Worm (Caenorhabditis elegans) whole organism, L3 larva: ENCODE results near the gene F53A2.11.

Experiments used
- ZK546.5 ChIP-seq: sonication (generic microtip); optimal IDR thresholded peaks from 2 replicates; lab custom pipeline; 2017; ENCODE audit warnings: missing biosample characterization, missing genetic modification characterization
- aly-2 ChIP-seq: fragments of 150-350 bp; optimal IDR thresholded peaks from 2 replicates; lab custom pipeline; 2014; ENCODE audit warnings: missing biosample characterization, missing genetic modification characterization
- ama-1 ChIP-seq: fragments of 150-350 bp; optimal IDR thresholded peaks from 2 replicates; lab custom pipeline; 2018
- ceh-16 ChIP-seq: sonication (generic microtip); optimal IDR thresholded peaks from 2 replicates; lab custom pipeline; 2017; ENCODE audit warnings: missing biosample characterization, missing genetic modification characterization
- ceh-28 ChIP-seq: fragments of 150-350 bp; optimal IDR thresholded peaks from 2 replicates; lab custom pipeline; 2014; ENCODE audit warnings: missing biosample characterization, missing genetic modification reagents, missing genetic modification characterization
- ceh-82 ChIP-seq: fragments of 150-350 bp; optimal IDR thresholded peaks from 2 replicates; lab custom pipeline; 2014; ENCODE audit warnings: missing biosample characterization, missing genetic modification characterization
- ceh-9 ChIP-seq: sonication (generic microtip); optimal IDR thresholded peaks from 2 replicates; lab custom pipeline; 2018; ENCODE audit warnings: missing biosample characterization, missing genetic modification characterization
- egl-27 ChIP-seq: sonication (generic microtip); optimal IDR thresholded peaks from 4 replicates; lab custom pipeline; 2017; ENCODE audit warnings: missing biosample characterization, missing genetic modification reagents, missing genetic modification characterization
- egl-5 ChIP-seq: fragments of 150-350 bp; optimal IDR thresholded peaks from 2 replicates; lab custom pipeline; 2017; ENCODE audit warnings: missing biosample characterization, missing genetic modification reagents, missing genetic modification characterization, inconsistent platforms
- elt-1 ChIP-seq: fragments of 150-350 bp; optimal IDR thresholded peaks from 2 replicates; lab custom pipeline; 2014; ENCODE audit warnings: missing biosample characterization, missing genetic modification characterization
- elt-2 ChIP-seq: sonication (generic microtip); optimal IDR thresholded peaks from 2 replicates; lab custom pipeline; 2016; ENCODE audit warnings: missing genetic modification reagents, mild to moderate bottlenecking, missing genetic modification characterization, missing compliant biosample characterization
- elt-3 ChIP-seq, 3 experiments: fragments of 150-350 bp in 1 of 3; sonication (generic microtip) in 2 of 3; optimal IDR thresholded peaks; 2 replicates in 2 of 3; 4 replicates in 1 of 3; lab custom pipeline; 2014 to 2017; ENCODE audit warnings: missing biosample characterization in 3 of 3, missing genetic modification characterization in 3 of 3
- eor-1 ChIP-seq, 2 experiments: fragments of 150-350 bp; optimal IDR thresholded peaks; 2 replicates each; lab custom pipeline; 2014 to 2018; ENCODE audit warnings: missing biosample characterization in 2 of 2, missing genetic modification characterization in 2 of 2
- fkh-10 ChIP-seq: sonication (generic microtip); optimal IDR thresholded peaks from 2 replicates; lab custom pipeline; 2017; ENCODE audit warnings: missing biosample characterization, missing genetic modification reagents, missing genetic modification characterization
- fos-1 ChIP-seq: fragments of 150-350 bp; optimal IDR thresholded peaks from 2 replicates; lab custom pipeline; 2014; ENCODE audit warnings: missing biosample characterization, missing genetic modification characterization
- hmg-11 ChIP-seq: sonication (generic microtip); optimal IDR thresholded peaks from 2 replicates; lab custom pipeline; 2016; ENCODE audit warnings: missing genetic modification characterization, missing compliant biosample characterization
- jun-1 ChIP-seq: fragments of 150-350 bp; optimal IDR thresholded peaks from 2 replicates; lab custom pipeline; 2014; ENCODE audit warnings: missing biosample characterization, missing genetic modification reagents, missing genetic modification characterization
- lin-39 ChIP-seq: fragments of 150-350 bp; optimal IDR thresholded peaks from 2 replicates; lab custom pipeline; 2018; ENCODE audit warnings: missing biosample characterization, missing genetic modification reagents, missing genetic modification characterization
- lsy-12 ChIP-seq: sonication (generic microtip); optimal IDR thresholded peaks from 2 replicates; lab custom pipeline; 2016; ENCODE audit warnings: mild to moderate bottlenecking, missing genetic modification characterization, missing compliant biosample characterization
- mdl-1 ChIP-seq: fragments of 150-350 bp; optimal IDR thresholded peaks from 2 replicates; lab custom pipeline; 2014; ENCODE audit warnings: missing biosample characterization, missing genetic modification characterization
- mml-1 ChIP-seq: fragments of 150-350 bp; sonication (generic microtip); optimal IDR thresholded peaks from 3 replicates; lab custom pipeline; 2014; ENCODE audit warnings: missing biosample characterization, missing genetic modification characterization
- nfya-1 ChIP-seq: sonication (generic microtip); optimal IDR thresholded peaks from 2 replicates; lab custom pipeline; 2017; ENCODE audit warnings: missing genetic modification characterization, mild to moderate bottlenecking, missing compliant biosample characterization, antibody characterized with exemption, moderate library complexity; ENCODE audit not compliant: insufficient read depth
- nhr-11 ChIP-seq: fragments of 150-350 bp; optimal IDR thresholded peaks from 2 replicates; lab custom pipeline; 2014; ENCODE audit warnings: missing biosample characterization, missing genetic modification characterization
- nhr-12 ChIP-seq: fragments of 150-350 bp; optimal IDR thresholded peaks from 2 replicates; lab custom pipeline; 2014; ENCODE audit warnings: missing biosample characterization, missing genetic modification characterization
- nhr-23 ChIP-seq: fragments of 150-350 bp; optimal IDR thresholded peaks from 2 replicates; lab custom pipeline; 2014; ENCODE audit warnings: missing biosample characterization, missing genetic modification reagents, missing genetic modification characterization
- nhr-67 ChIP-seq: fragments of 150-350 bp; optimal IDR thresholded peaks from 2 replicates; lab custom pipeline; 2014; ENCODE audit warnings: missing biosample characterization, missing genetic modification characterization
- nhr-76 ChIP-seq: fragments of 150-350 bp; sonication (generic microtip); optimal IDR thresholded peaks from 5 replicates; lab custom pipeline; 2014; ENCODE audit warnings: missing biosample characterization, missing genetic modification characterization
- nhr-77 ChIP-seq: fragments of 150-350 bp; optimal IDR thresholded peaks from 2 replicates; lab custom pipeline; 2014; ENCODE audit warnings: missing biosample characterization, missing genetic modification characterization
- pha-4 ChIP-seq: fragments of 150-350 bp; optimal IDR thresholded peaks from 2 replicates; lab custom pipeline; 2014; ENCODE audit warnings: missing biosample characterization, missing genetic modification reagents, missing genetic modification characterization
- pqm-1 ChIP-seq: fragments of 150-350 bp; optimal IDR thresholded peaks from 2 replicates; lab custom pipeline; 2017; ENCODE audit warnings: missing biosample characterization, missing genetic modification characterization, inconsistent platforms
- snpc-4 ChIP-seq: fragments of 150-350 bp; optimal IDR thresholded peaks from 2 replicates; lab custom pipeline; 2014; ENCODE audit warnings: missing biosample characterization, missing genetic modification characterization
- tbx-2 ChIP-seq: sonication (generic microtip); optimal IDR thresholded peaks from 2 replicates; lab custom pipeline; 2016; ENCODE audit warnings: mild to moderate bottlenecking, missing genetic modification characterization, missing compliant biosample characterization
- unc-39 ChIP-seq: sonication (generic microtip); optimal IDR thresholded peaks from 4 replicates; lab custom pipeline; 2017; ENCODE audit warnings: missing biosample characterization, missing genetic modification characterization
- zag-1 ChIP-seq: fragments of 150-350 bp; optimal IDR thresholded peaks from 2 replicates; lab custom pipeline; 2014; ENCODE audit warnings: missing biosample characterization, missing genetic modification characterization
- ztf-4 ChIP-seq: fragments of 150-350 bp; optimal IDR thresholded peaks from 2 replicates; lab custom pipeline; 2014; ENCODE audit warnings: missing biosample characterization, missing genetic modification characterization

Gene F53A2.11

ce11 chrIII:13350964-13351363, 28.5 kb upstream of the F53A2.11 start:
- TF ChIP-seq aly-2 (tag; lab: Kevin White, UChicago) (no peak), snpc-4 (tag; lab: Kevin White, UChicago) (no peak), ama-1 (no peak), mml-1 (no peak), nhr-11 (tag; lab: Kevin White, UChicago) (no peak), elt-1 (tag; lab: Kevin White, UChicago) (no peak), egl-5 (tag; lab: Kevin White, UChicago) (no peak), nhr-23 (tag; lab: Kevin White, UChicago) (no peak), hmg-11 (tag; lab: Kevin White, UChicago) (no peak), tbx-2 (tag; lab: Kevin White, UChicago) (no peak), pqm-1 (tag; lab: Kevin White, UChicago) (no peak), egl-27 (no peak), ceh-16 (tag; lab: Kevin White, UChicago) (no peak), fkh-10 (GFP tag; lab: Kevin White, UChicago) (no peak), zag-1 (tag; lab: Kevin White, UChicago) (no peak), lsy-12 (tag; lab: Kevin White, UChicago) (no peak)
- TF ChIP-seq, all 47 proteins: peak for 0

- TF ChIP-seq fos-1 (no peak), elt-3 (tag; optimal IDR thresholded peaks at IDR 0.05; lab: Kevin White, UChicago) (no peak), nhr-11 (tag; lab: Kevin White, UChicago) (no peak), ztf-4 (tag; lab: Kevin White, UChicago) (no peak), lsy-12 (tag; lab: Kevin White, UChicago) (no peak), ceh-82 (no peak), ama-1 (no peak), mdl-1 (tag; lab: Kevin White, UChicago) (no peak), eor-1 (tag; optimal IDR thresholded peaks at IDR 0.05; lab: Kevin White, UChicago) (no peak), hmg-11 (tag; lab: Kevin White, UChicago) (no peak), ZK546.5 (tag; lab: Kevin White, UChicago) (no peak), ceh-28 (tag; lab: Kevin White, UChicago) (no peak), nhr-77 (tag; lab: Kevin White, UChicago) (no peak), ceh-9 (no peak), egl-5 (tag; lab: Kevin White, UChicago) (no peak), nhr-67 (tag; lab: Kevin White, UChicago) (no peak), ceh-16 (tag; lab: Kevin White, UChicago) (no peak)
- TF ChIP-seq, all 47 proteins: peak for 0
Observed at ce11 chrIII:13348891-13349290, 26.4 kb upstream of the F53A2.11 start.

ce11 chrIII:13347782-13348327, 25.4 kb upstream of the F53A2.11 start:
- peak; percentile 19 for TF ChIP-seq nfya-1
- TF ChIP-seq egl-27 = no peak
- peak; percentile 50 for TF ChIP-seq lin-39
- TF ChIP-seq nhr-12 (tag; lab: Kevin White, UChicago) = no peak
- no peak for TF ChIP-seq jun-1 (tag; lab: Kevin White, UChicago)
- TF ChIP-seq, all 47 proteins: peak for 2

- no peak for TF ChIP-seq nhr-76 (tag; lab: Kevin White, UChicago)
- no peak for TF ChIP-seq nhr-11 (tag; lab: Kevin White, UChicago)
- TF ChIP-seq nhr-77 (tag; lab: Kevin White, UChicago) = no peak
- TF ChIP-seq unc-39 (tag; lab: Kevin White, UChicago) = no peak
- TF ChIP-seq elt-2 (tag; lab: Kevin White, UChicago) = peak; percentile 22
- TF ChIP-seq pha-4 (tag; lab: Kevin White, UChicago) = no peak
- no peak for TF ChIP-seq ama-1
- TF ChIP-seq hmg-11 (tag; lab: Kevin White, UChicago) = peak; percentile 11
- peak; percentile 24 for TF ChIP-seq lsy-12 (tag; lab: Kevin White, UChicago)
- no peak for TF ChIP-seq nhr-23 (tag; lab: Kevin White, UChicago)
- TF ChIP-seq lin-39 = no peak
- TF ChIP-seq ztf-4 (tag; lab: Kevin White, UChicago) = no peak
- no peak for TF ChIP-seq elt-1 (tag; lab: Kevin White, UChicago)
- TF ChIP-seq egl-5 (tag; lab: Kevin White, UChicago) = no peak
- no peak for TF ChIP-seq elt-3 (tag; optimal IDR thresholded peaks at IDR 0.05; lab: Kevin White, UChicago)
Observed at ce11 chrIII:13346785-13347184, 24.3 kb upstream of the F53A2.11 start, which contains the start of gene mtm-6. Gene mtm-6 (plus strand): TSS chrIII:13347085.
